Fruit fly (Drosophila melanogaster): ENCODE results near the gene lic.

DNA sequence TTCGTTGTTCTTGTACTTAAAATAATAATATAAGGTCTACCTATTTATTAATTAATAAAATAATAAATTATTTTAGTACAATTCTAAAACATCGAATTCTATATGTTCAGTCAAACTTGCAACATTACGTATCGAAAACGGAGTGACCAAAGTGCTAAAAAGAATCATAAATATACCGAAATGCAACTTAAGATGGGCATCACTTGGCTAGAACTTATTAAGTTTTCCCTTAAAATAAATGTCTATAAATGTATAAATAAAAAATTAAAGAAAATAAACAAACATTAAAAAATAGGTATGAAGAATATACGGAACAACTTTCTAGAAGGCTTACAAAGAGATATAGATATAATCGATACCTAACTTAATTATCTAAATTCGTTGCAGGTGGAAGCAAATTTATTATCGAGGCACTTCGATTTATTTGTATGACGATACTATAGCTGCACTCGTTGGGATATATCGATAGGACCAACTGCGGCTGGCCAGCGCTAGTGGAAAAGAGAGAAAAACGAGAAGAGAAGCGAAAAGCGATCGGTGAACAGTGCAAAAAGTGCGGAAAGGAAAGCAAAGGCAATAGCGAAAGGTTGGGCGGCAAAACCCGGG lies at the start of gene lic:
- no peak for TF ChIP-seq Clk (GFP tag; optimal IDR thresholded peaks at IDR 0.05)
- TF ChIP-seq pad (GFP tag; optimal IDR thresholded peaks at IDR 0.05) = no peak
- no peak for TF ChIP-seq cic (GFP tag; optimal IDR thresholded peaks at IDR 0.05)
- no peak for TF ChIP-seq CG14711 (tag; optimal IDR thresholded peaks at IDR 0.05)
- no peak for TF ChIP-seq CG12768 (GFP tag; optimal IDR thresholded peaks at IDR 0.05)
- TF ChIP-seq CG11617 (GFP tag; optimal IDR thresholded peaks at IDR 0.05) = no peak
- TF ChIP-seq toe (GFP tag; optimal IDR thresholded peaks at IDR 0.05) = no peak
- no peak for TF ChIP-seq Hr96 (GFP tag; optimal IDR thresholded peaks at IDR 0.05)
- peak; percentile 31 for TF ChIP-seq kay (GFP tag; ENCODE audit: borderline replicate concordance)

Data from whole organism, adult.